Worm (Caenorhabditis elegans) whole organism, L2 larva: ENCODE measurements around the gene str-67.

ENCODE experiments used
- C34F6.9 ChIP-seq: fragments of 150-350 bp; optimal IDR thresholded peaks from 2 replicates; lab custom pipeline; 2014; ENCODE audit warnings: missing biosample characterization, missing genetic modification characterization
- ZK546.5 ChIP-seq: sonication (generic microtip); optimal IDR thresholded peaks from 2 replicates; lab custom pipeline; 2017; ENCODE audit warnings: missing biosample characterization, missing genetic modification characterization
- alr-1 ChIP-seq: fragments of 150-350 bp; optimal IDR thresholded peaks from 2 replicates; lab custom pipeline; 2014; ENCODE audit warnings: missing biosample characterization, missing genetic modification characterization
- aly-2 ChIP-seq: fragments of 150-350 bp; optimal IDR thresholded peaks from 2 replicates; lab custom pipeline; 2014; ENCODE audit warnings: missing biosample characterization, missing genetic modification characterization
- ama-1 ChIP-seq: fragments of 150-350 bp; optimal IDR thresholded peaks from 2 replicates; lab custom pipeline; 2018; ENCODE audit warnings: inconsistent platforms
- blmp-1 ChIP-seq: sonication (generic microtip); optimal IDR thresholded peaks from 2 replicates; lab custom pipeline; 2017; ENCODE audit warnings: missing genetic modification characterization, mild to moderate bottlenecking, missing compliant biosample characterization, antibody characterized with exemption, moderate library complexity; ENCODE audit not compliant: insufficient read depth
- ceh-16 ChIP-seq: fragments of 150-350 bp; optimal IDR thresholded peaks from 2 replicates; lab custom pipeline; 2014; ENCODE audit warnings: missing biosample characterization, missing genetic modification characterization
- ceh-82 ChIP-seq: fragments of 150-350 bp; optimal IDR thresholded peaks from 2 replicates; lab custom pipeline; 2014; ENCODE audit warnings: missing biosample characterization, missing genetic modification characterization
- crh-2 ChIP-seq: sonication (generic microtip); optimal IDR thresholded peaks from 2 replicates; lab custom pipeline; 2017; ENCODE audit warnings: missing biosample characterization, missing genetic modification characterization
- egl-27 ChIP-seq: sonication (generic microtip); optimal IDR thresholded peaks from 3 replicates; lab custom pipeline; 2017; ENCODE audit warnings: missing biosample characterization, missing genetic modification reagents, missing genetic modification characterization
- elt-1 ChIP-seq: fragments of 150-350 bp; optimal IDR thresholded peaks from 2 replicates; lab custom pipeline; 2014; ENCODE audit warnings: missing biosample characterization, missing genetic modification characterization
- fos-1 ChIP-seq: fragments of 150-350 bp; optimal IDR thresholded peaks from 2 replicates; lab custom pipeline; 2014; ENCODE audit warnings: missing biosample characterization, missing genetic modification characterization
- gmeb-1 ChIP-seq: fragments of 150-350 bp; optimal IDR thresholded peaks from 2 replicates; lab custom pipeline; 2014; ENCODE audit warnings: missing biosample characterization, missing genetic modification characterization
- lin-11 ChIP-seq: fragments of 150-350 bp; sonication (generic microtip); optimal IDR thresholded peaks from 2 replicates; lab custom pipeline; 2014; ENCODE audit warnings: missing biosample characterization, missing genetic modification characterization, inconsistent platforms, mixed read lengths
- lin-13 ChIP-seq: fragments of 150-350 bp; optimal IDR thresholded peaks from 2 replicates; lab custom pipeline; 2014; ENCODE audit warnings: missing biosample characterization, missing genetic modification reagents, missing genetic modification characterization
- lsy-2 ChIP-seq, 2 experiments: fragments of 150-350 bp in 1 of 2; sonication (generic microtip) in 1 of 2; optimal IDR thresholded peaks; 2 replicates each; lab custom pipeline; 2014 to 2017; ENCODE audit warnings: missing biosample characterization in 2 of 2, missing genetic modification characterization in 2 of 2
- mab-5 ChIP-seq: fragments of 150-350 bp; optimal IDR thresholded peaks from 2 replicates; lab custom pipeline; 2014; ENCODE audit warnings: missing biosample characterization, missing genetic modification characterization
- mbf-1 ChIP-seq: sonication (generic microtip); optimal IDR thresholded peaks from 2 replicates; lab custom pipeline; 2017; ENCODE audit warnings: missing biosample characterization, missing genetic modification characterization
- mdl-1 ChIP-seq, 2 experiments: fragments of 150-350 bp in 1 of 2; sonication (generic microtip) in 1 of 2; optimal IDR thresholded peaks; 2 replicates each; lab custom pipeline; 2017; ENCODE audit warnings: missing biosample characterization in 2 of 2, missing genetic modification characterization in 2 of 2
- nhr-11 ChIP-seq: fragments of 150-350 bp; optimal IDR thresholded peaks from 2 replicates; lab custom pipeline; 2014; ENCODE audit warnings: missing biosample characterization, missing genetic modification characterization
- nhr-12 ChIP-seq: fragments of 150-350 bp; optimal IDR thresholded peaks from 2 replicates; lab custom pipeline; 2014; ENCODE audit warnings: missing biosample characterization, missing genetic modification characterization
- nhr-129 ChIP-seq: fragments of 150-350 bp; optimal IDR thresholded peaks from 2 replicates; lab custom pipeline; 2014; ENCODE audit warnings: missing biosample characterization, missing genetic modification characterization
- nhr-21 ChIP-seq: fragments of 150-350 bp; optimal IDR thresholded peaks from 2 replicates; lab custom pipeline; 2014; ENCODE audit warnings: missing biosample characterization, missing genetic modification characterization
- nhr-6 ChIP-seq: fragments of 150-350 bp; optimal IDR thresholded peaks from 2 replicates; lab custom pipeline; 2014; ENCODE audit warnings: missing biosample characterization, missing genetic modification characterization
- nhr-77 ChIP-seq: fragments of 150-350 bp; optimal IDR thresholded peaks from 2 replicates; lab custom pipeline; 2014; ENCODE audit warnings: missing biosample characterization, missing genetic modification characterization
- sem-4 ChIP-seq: fragments of 150-350 bp; optimal IDR thresholded peaks from 2 replicates; lab custom pipeline; 2014; ENCODE audit warnings: missing biosample characterization, missing genetic modification reagents, missing genetic modification characterization
- skn-1 ChIP-seq: sonication (generic microtip); optimal IDR thresholded peaks from 2 replicates; lab custom pipeline; 2017; ENCODE audit warnings: missing biosample characterization, missing genetic modification characterization
- sma-9 ChIP-seq, 2 experiments: fragments of 150-350 bp in 1 of 2; sonication (generic microtip) in 1 of 2; optimal IDR thresholded peaks; 2 replicates each; lab custom pipeline; 2014 to 2016; ENCODE audit warnings: missing genetic modification characterization in 2 of 2, mild to moderate bottlenecking in 1 of 2, missing biosample characterization in 1 of 2, missing compliant biosample characterization in 1 of 2, missing genetic modification reagents in 1 of 2, moderate library complexity in 1 of 2
- snpc-4 ChIP-seq: fragments of 150-350 bp; optimal IDR thresholded peaks from 2 replicates; lab custom pipeline; 2014; ENCODE audit warnings: missing biosample characterization, missing genetic modification characterization
- unc-55 ChIP-seq: fragments of 150-350 bp; sonication (generic microtip); optimal IDR thresholded peaks from 3 replicates; lab custom pipeline; 2014; ENCODE audit warnings: missing biosample characterization, missing genetic modification reagents, missing genetic modification characterization
- zag-1 ChIP-seq: fragments of 150-350 bp; optimal IDR thresholded peaks from 2 replicates; lab custom pipeline; 2014; ENCODE audit warnings: missing biosample characterization, missing genetic modification characterization
- ztf-11 ChIP-seq: sonication (generic microtip); optimal IDR thresholded peaks from 2 replicates; lab custom pipeline; 2017; ENCODE audit warnings: missing biosample characterization, missing genetic modification characterization
- ztf-4 ChIP-seq: fragments of 150-350 bp; optimal IDR thresholded peaks from 2 replicates; lab custom pipeline; 2014; ENCODE audit warnings: missing biosample characterization, missing genetic modification characterization

str-67 gene

DNA sequence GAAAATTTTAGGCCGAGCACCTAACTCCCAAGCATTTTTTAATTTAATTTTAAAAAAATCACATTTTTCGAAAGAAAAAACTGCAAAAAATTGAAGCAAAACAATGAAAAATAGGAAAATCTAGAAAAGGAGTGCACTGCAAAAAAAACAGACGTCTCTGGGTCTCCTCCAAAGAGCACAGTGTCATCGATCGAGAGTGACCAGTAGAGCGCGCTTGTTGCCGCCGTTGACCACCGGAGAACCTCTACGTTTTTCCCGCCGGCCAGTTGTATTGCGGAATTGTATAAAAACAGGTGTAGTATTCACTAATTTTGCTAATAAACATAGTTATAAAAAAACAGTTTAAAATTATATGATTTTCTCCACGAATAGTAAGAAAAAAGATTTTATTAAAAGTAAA is 15.1 kb downstream of the str-67 start:
- no peak for TF ChIP-seq aly-2 (tag; lab: Kevin White, UChicago)
- TF ChIP-seq skn-1: no peak
- TF ChIP-seq fos-1 (tag; lab: Kevin White, UChicago): peak; percentile 8
- TF ChIP-seq nhr-12 (tag; lab: Kevin White, UChicago): no peak
- no peak for TF ChIP-seq ztf-4
- TF ChIP-seq ceh-16 (tag; lab: Kevin White, UChicago): no peak
- no peak for TF ChIP-seq alr-1 (tag; lab: Kevin White, UChicago)
- TF ChIP-seq C34F6.9 (tag; lab: Kevin White, UChicago): peak; percentile 21
- no peak for TF ChIP-seq lin-13 (GFP tag; lab: Kevin White, UChicago)
- no peak for TF ChIP-seq sma-9 (GFP tag; optimal IDR thresholded peaks at IDR 0.05; lab: Kevin White, UChicago)
- TF ChIP-seq sma-9 (tag; optimal IDR thresholded peaks at IDR 0.05; lab: Kevin White, UChicago): no peak
- TF ChIP-seq lin-11 (tag; lab: Kevin White, UChicago): no peak
- TF ChIP-seq unc-55 (GFP tag; lab: Kevin White, UChicago): peak; percentile 43

DNA sequence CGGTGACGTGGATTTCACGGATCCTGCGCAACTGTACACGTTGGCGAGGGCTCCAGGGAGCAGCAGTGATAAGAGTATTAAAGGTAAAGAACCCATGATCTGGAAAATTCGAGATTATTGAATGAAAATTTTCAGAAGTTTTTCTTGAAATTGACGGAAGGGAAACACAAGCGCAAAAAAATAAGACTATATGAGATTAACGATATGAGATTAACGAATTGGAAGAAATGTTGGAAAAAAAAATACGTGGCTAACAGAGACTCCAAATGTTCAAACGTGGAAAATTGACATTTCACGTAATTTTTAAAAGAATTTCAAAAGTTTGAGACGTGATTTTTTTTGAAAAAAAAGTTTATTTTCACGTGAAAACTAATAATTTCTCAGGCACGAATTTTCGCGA is 15.9 kb downstream of the str-67 start, which contains the start of gene nra-4:
Gene nra-4, minus strand, starts transcription at position 101 of the 400 bp plus-strand sequence.
- TF ChIP-seq nhr-11 (tag; lab: Kevin White, UChicago) (no peak), nhr-77 (tag; lab: Kevin White, UChicago) (no peak), crh-2 (tag; lab: Kevin White, UChicago) (no peak), skn-1 (no peak), ama-1 (no peak), aly-2 (tag; lab: Kevin White, UChicago) (no peak), snpc-4 (tag; lab: Kevin White, UChicago) (no peak), sma-9 (GFP tag; optimal IDR thresholded peaks at IDR 0.05; lab: Kevin White, UChicago) (no peak), sma-9 (tag; optimal IDR thresholded peaks at IDR 0.05; lab: Kevin White, UChicago) (no peak), nhr-21 (no peak), lsy-2 (tag; optimal IDR thresholded peaks at IDR 0.05; lab: Kevin White, UChicago) (no peak), ceh-16 (tag; lab: Kevin White, UChicago) (no peak), elt-1 (no peak), ceh-82 (no peak), ZK546.5 (tag; lab: Kevin White, UChicago) (no peak), mbf-1 (tag; lab: Kevin White, UChicago) (no peak), nhr-129 (no peak), ztf-11 (tag; lab: Kevin White, UChicago) (no peak), mab-5 (tag; lab: Kevin White, UChicago) (no peak)

DNA sequence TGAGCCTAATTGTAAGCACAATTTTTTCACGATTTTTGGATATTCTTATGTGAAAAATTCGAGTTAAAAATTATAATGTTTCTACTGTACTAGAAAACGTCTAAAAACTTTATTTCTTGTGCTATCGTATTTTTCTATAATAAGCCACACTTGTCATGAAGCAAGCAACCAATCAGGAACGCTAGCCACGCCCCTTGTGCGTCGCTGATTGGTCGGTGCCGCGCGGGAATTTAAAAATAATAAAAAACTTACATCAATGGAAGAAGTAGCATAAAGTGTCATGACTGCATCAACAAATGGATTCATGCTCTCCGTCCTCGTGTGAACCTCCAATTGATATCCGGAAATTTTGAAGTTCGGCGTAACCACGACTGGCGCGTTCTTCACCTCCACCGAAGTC is 17.1 kb downstream of the str-67 start:
- TF ChIP-seq mab-5 (tag; lab: Kevin White, UChicago) (no peak), ZK546.5 (tag; lab: Kevin White, UChicago) (no peak), mdl-1 (tag; optimal IDR thresholded peaks at IDR 0.05; lab: Kevin White, UChicago) (no peak), ceh-16 (tag; lab: Kevin White, UChicago) (no peak), egl-27 (tag; lab: Kevin White, UChicago) (no peak), lin-11 (tag; lab: Kevin White, UChicago) (no peak)

DNA sequence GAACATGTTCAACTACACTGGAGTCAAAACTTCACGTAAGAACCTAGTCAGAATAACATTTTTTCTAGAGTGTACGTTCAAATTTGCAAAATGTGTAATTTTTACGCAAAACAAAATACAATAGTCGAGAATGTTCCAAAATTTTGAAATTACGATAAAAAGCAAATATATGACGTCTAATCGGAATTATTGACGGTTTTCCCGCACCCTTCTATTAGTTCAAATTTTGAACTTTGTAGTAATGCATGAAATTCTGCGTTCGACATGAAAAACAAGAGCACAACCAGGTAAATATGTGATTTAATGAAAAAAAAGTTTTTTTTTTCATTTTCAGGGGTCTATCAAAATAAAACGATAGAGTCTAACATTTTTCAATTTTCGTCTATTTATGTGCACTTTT is 26.3 kb downstream of the str-67 start:
- no peak for TF ChIP-seq nhr-6
- TF ChIP-seq gmeb-1 (tag; lab: Kevin White, UChicago): no peak
- no peak for TF ChIP-seq sem-4 (tag; lab: Kevin White, UChicago)
- TF ChIP-seq elt-1: no peak
- TF ChIP-seq ama-1: no peak

DNA sequence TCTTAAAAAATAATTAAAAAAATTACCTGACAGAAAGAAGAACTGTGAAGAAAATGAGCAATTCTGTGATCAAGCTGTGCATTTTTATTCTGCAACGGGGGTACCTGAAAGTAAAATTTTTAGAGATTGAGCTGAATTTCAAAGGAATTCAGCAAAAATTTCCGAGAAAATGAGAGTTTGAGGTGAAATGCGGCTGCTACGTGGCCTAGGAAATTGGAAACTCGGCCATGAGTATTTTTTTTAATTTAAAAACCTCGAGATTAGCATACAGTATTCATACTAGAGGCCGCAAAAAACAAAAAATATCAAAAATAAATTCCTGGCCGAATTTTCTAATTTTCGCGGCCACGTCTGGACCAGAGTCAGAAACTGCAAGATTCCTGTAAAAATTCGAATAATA is 31.1 kb downstream of the str-67 start, which contains the start of gene flp-34:
Gene flp-34, minus strand, starts transcription at position 101 of the 400 bp plus-strand sequence.
- TF ChIP-seq blmp-1 (tag; lab: Kevin White, UChicago) (no peak), lin-11 (tag; lab: Kevin White, UChicago) (no peak), ceh-16 (tag; lab: Kevin White, UChicago) (no peak), nhr-6 (no peak), zag-1 (no peak), ztf-11 (tag; lab: Kevin White, UChicago) (no peak), ztf-4 (no peak)
